Fruit fly (Drosophila melanogaster) whole organism, adult: Measurements from ENCODE around the gene RpS10b.

ENCODE experiments used
- CG11617 ChIP-seq: fragments of 200-800 bp; sonication (Bioruptor generic); optimal IDR thresholded peaks from 2 replicates; lab custom pipeline; 2017; ENCODE audit warnings: mild to moderate bottlenecking, missing biosample characterization, missing genetic modification reagents, missing genetic modification characterization
- CG12768 ChIP-seq: fragments of 200-800 bp; sonication (Bioruptor generic); optimal IDR thresholded peaks from 2 replicates; lab custom pipeline; 2017; ENCODE audit warnings: missing biosample characterization, missing genetic modification characterization, mild to moderate bottlenecking, moderate library complexity, missing genetic modification reagents
- CG14711 ChIP-seq: fragments of 200-800 bp; sonication (Bioruptor generic); optimal IDR thresholded peaks from 2 replicates; lab custom pipeline; 2018; ENCODE audit warnings: missing biosample characterization, mild to moderate bottlenecking, missing genetic modification characterization, moderate library complexity
- CG1620 ChIP-seq: fragments of 200-800 bp; sonication (Bioruptor generic); optimal IDR thresholded peaks from 2 replicates; lab custom pipeline; 2016; ENCODE audit warnings: missing biosample characterization, missing genetic modification characterization
- CG33017 ChIP-seq: fragments of 200-800 bp; sonication (Bioruptor generic); optimal IDR thresholded peaks from 2 replicates; lab custom pipeline; 2018; ENCODE audit warnings: missing biosample characterization, mild to moderate bottlenecking, missing genetic modification characterization, moderate library complexity
- CG5204 ChIP-seq: fragments of 200-800 bp; sonication (Bioruptor generic); optimal IDR thresholded peaks from 2 replicates; lab custom pipeline; 2016; ENCODE audit warnings: missing biosample characterization, missing genetic modification characterization
- CG7045 ChIP-seq: fragments of 200-800 bp; sonication (Bioruptor generic); optimal IDR thresholded peaks from 2 replicates; lab custom pipeline; 2017; ENCODE audit warnings: missing biosample characterization, mild to moderate bottlenecking, missing genetic modification characterization
- CG7101 ChIP-seq: fragments of 200-800 bp; sonication (Bioruptor generic); optimal IDR thresholded peaks from 2 replicates; lab custom pipeline; 2018; ENCODE audit warnings: missing biosample characterization, mild to moderate bottlenecking, missing genetic modification characterization, moderate library complexity
- Clk ChIP-seq: fragments of 200-800 bp; sonication (Bioruptor generic); optimal IDR thresholded peaks from 2 replicates; lab custom pipeline; 2017; ENCODE audit warnings: missing biosample characterization, missing genetic modification characterization
- Crg-1 ChIP-seq: fragments of 200-800 bp; sonication (Bioruptor generic); optimal IDR thresholded peaks from 2 replicates; lab custom pipeline; 2016; ENCODE audit warnings: missing biosample characterization, missing genetic modification characterization
- Hr96 ChIP-seq: fragments of 200-800 bp; sonication (Bioruptor generic); optimal IDR thresholded peaks from 2 replicates; lab custom pipeline; 2016; ENCODE audit warnings: missing biosample characterization, missing genetic modification characterization
- Mnt ChIP-seq: fragments of 200-800 bp; sonication (Bioruptor generic); optimal IDR thresholded peaks from 2 replicates; lab custom pipeline; 2016; ENCODE audit warnings: missing biosample characterization, mild to moderate bottlenecking, missing genetic modification characterization
- bab1 ChIP-seq: fragments of 200-800 bp; sonication (Bioruptor generic); optimal IDR thresholded peaks from 3 replicates; lab custom pipeline; 2019; ENCODE audit warnings: missing biosample characterization, mild to moderate bottlenecking, missing genetic modification characterization, moderate library complexity
- cic ChIP-seq: fragments of 200-800 bp; sonication (Bioruptor generic); optimal IDR thresholded peaks from 2 replicates; lab custom pipeline; 2017; ENCODE audit warnings: missing biosample characterization, mild to moderate bottlenecking, missing genetic modification characterization, moderate library complexity
- cnc ChIP-seq, 2 experiments: fragments of >200 bp; optimal IDR thresholded peaks; 2 replicates each; lab custom pipeline; 2017
- kay ChIP-seq: fragments of 200-800 bp; sonication (Bioruptor generic); peaks from one replicate; lab custom pipeline; 2016; ENCODE audit warnings: missing biosample characterization, missing genetic modification characterization, borderline replicate concordance
- ovo ChIP-seq: fragments of 200-800 bp; sonication (Bioruptor generic); optimal IDR thresholded peaks from 2 replicates; lab custom pipeline; 2016; ENCODE audit warnings: missing biosample characterization, missing genetic modification characterization
- pad ChIP-seq: fragments of 200-800 bp; sonication (Bioruptor generic); optimal IDR thresholded peaks from 3 replicates; lab custom pipeline; 2017; ENCODE audit warnings: missing biosample characterization, missing genetic modification characterization, mild to moderate bottlenecking, moderate library complexity, missing genetic modification reagents
- tj ChIP-seq: fragments of 200-800 bp; sonication (Bioruptor generic); optimal IDR thresholded peaks from 3 replicates; lab custom pipeline; 2017; ENCODE audit warnings: missing biosample characterization, mild to moderate bottlenecking, missing genetic modification characterization, moderate library complexity
- toe ChIP-seq: fragments of 200-800 bp; sonication (Bioruptor generic); optimal IDR thresholded peaks from 2 replicates; lab custom pipeline; 2016; ENCODE audit warnings: missing biosample characterization, missing genetic modification characterization

The RpS10b gene

dm6 chrX:19611226-19611625 is 13.4 kb downstream of the RpS10b start, which contains the start of the genes Shawn and Tyler:
Gene Shawn (plus strand): TSS chrX:19611526.
Gene Tyler (plus strand): TSS chrX:19611526.
- no peak for TF ChIP-seq cic
- no peak for TF ChIP-seq CG5204 (GFP tag; lab: Kevin White, UChicago)
- no peak for TF ChIP-seq CG12768 (GFP tag; lab: Kevin White, UChicago)
- TF ChIP-seq CG14711 (tag; lab: Kevin White, UChicago): no peak
- no peak for TF ChIP-seq cnc (optimal IDR thresholded peaks at IDR 0.05; lab: Kevin White, UChicago)
- TF ChIP-seq bab1 (GFP tag; lab: Kevin White, UChicago): no peak
- no peak for TF ChIP-seq CG11617
- no peak for TF ChIP-seq Clk (GFP tag; lab: Kevin White, UChicago)
- no peak for TF ChIP-seq pad (GFP tag; lab: Kevin White, UChicago)
- no peak for TF ChIP-seq CG7101 (tag; lab: Kevin White, UChicago)
- no peak for TF ChIP-seq CG7045 (GFP tag; lab: Kevin White, UChicago)
- TF ChIP-seq Mnt (GFP tag; lab: Kevin White, UChicago): no peak
- TF ChIP-seq CG1620 (GFP tag; lab: Kevin White, UChicago): no peak
- TF ChIP-seq Hr96 (GFP tag; lab: Kevin White, UChicago): no peak
- TF ChIP-seq kay (GFP tag; lab: Kevin White, UChicago): no peak
- no peak for TF ChIP-seq CG33017 (tag; lab: Kevin White, UChicago)
- TF ChIP-seq toe: no peak

- peak; percentile 39 for TF ChIP-seq pad (GFP tag; lab: Kevin White, UChicago)
- TF ChIP-seq Clk (GFP tag; lab: Kevin White, UChicago): no peak
- TF ChIP-seq CG33017 (tag; lab: Kevin White, UChicago): no peak
- TF ChIP-seq CG12768 (GFP tag; lab: Kevin White, UChicago): no peak
- TF ChIP-seq toe: no peak
- peak; percentile 68 for TF ChIP-seq Mnt (GFP tag; lab: Kevin White, UChicago)
- TF ChIP-seq cic: no peak
- no peak for TF ChIP-seq cnc (optimal IDR thresholded peaks at IDR 0.05; lab: Kevin White, UChicago)
- TF ChIP-seq CG14711 (tag; lab: Kevin White, UChicago): peak; percentile 38
- no peak for TF ChIP-seq Hr96 (GFP tag; lab: Kevin White, UChicago)
- TF ChIP-seq tj (GFP tag; lab: Kevin White, UChicago): peak; percentile 32
- TF ChIP-seq Crg-1: peak; percentile 46
- TF ChIP-seq bab1 (GFP tag; lab: Kevin White, UChicago): peak; percentile 82
- TF ChIP-seq CG1620 (GFP tag; lab: Kevin White, UChicago): no peak
- TF ChIP-seq CG7045 (GFP tag; lab: Kevin White, UChicago): no peak
- TF ChIP-seq CG5204 (GFP tag; lab: Kevin White, UChicago): no peak
- peak; percentile 81 for TF ChIP-seq CG7101 (tag; lab: Kevin White, UChicago)
- TF ChIP-seq CG11617: peak; percentile 71
- TF ChIP-seq kay (GFP tag; lab: Kevin White, UChicago): no peak
- no peak for TF ChIP-seq ovo
Measured at dm6 chrX:19613473-19613872, 15.6 kb downstream of the RpS10b start.

- TF ChIP-seq ovo: no peak
- TF ChIP-seq Crg-1: no peak
- peak; percentile 1 for TF ChIP-seq CG11617
- no peak for TF ChIP-seq CG12768 (GFP tag; lab: Kevin White, UChicago)
- TF ChIP-seq Hr96 (GFP tag; lab: Kevin White, UChicago): no peak
- peak; percentile 97 for TF ChIP-seq Mnt (GFP tag; lab: Kevin White, UChicago)
- peak; percentile 73 to 89 for TF ChIP-seq cnc (optimal IDR thresholded peaks at IDR 0.05; lab: Kevin White, UChicago)
- no peak for TF ChIP-seq CG5204 (GFP tag; lab: Kevin White, UChicago)
- TF ChIP-seq cic: no peak
- TF ChIP-seq CG14711 (tag; lab: Kevin White, UChicago): no peak
- TF ChIP-seq pad (GFP tag; lab: Kevin White, UChicago): no peak
- no peak for TF ChIP-seq kay (GFP tag; lab: Kevin White, UChicago)
- TF ChIP-seq Clk (GFP tag; lab: Kevin White, UChicago): no peak
- no peak for TF ChIP-seq CG33017 (tag; lab: Kevin White, UChicago)
- no peak for TF ChIP-seq toe
- no peak for TF ChIP-seq CG7045 (GFP tag; lab: Kevin White, UChicago)
- no peak for TF ChIP-seq CG1620 (GFP tag; lab: Kevin White, UChicago)
- TF ChIP-seq CG7101 (tag; lab: Kevin White, UChicago): no peak
- TF ChIP-seq tj (GFP tag; lab: Kevin White, UChicago): no peak
- TF ChIP-seq bab1 (GFP tag; lab: Kevin White, UChicago): peak; percentile 65
Measured at dm6 chrX:19615990-19616663, 18.3 kb downstream of the RpS10b start, which contains the start of gene CG14210. Gene CG14210 (plus strand): TSS chrX:19616196.

dm6 chrX:19618183-19618740 is 20.4 kb downstream of the RpS10b start, which contains the start of the genes Pstk and Tim9b:
Gene Pstk (minus strand): TSS chrX:19618537.
Gene Tim9b (minus strand): TSS chrX:19618537.
- TF ChIP-seq cnc (optimal IDR thresholded peaks at IDR 0.05; lab: Kevin White, UChicago) (no peak), Clk (GFP tag; lab: Kevin White, UChicago) (no peak), CG5204 (GFP tag; lab: Kevin White, UChicago) (no peak), bab1 (GFP tag; lab: Kevin White, UChicago) (peak; percentile 15), CG7045 (GFP tag; lab: Kevin White, UChicago) (no peak)

dm6 chrX:19621145-19621544 is 23.3 kb downstream of the RpS10b start, which contains the start of gene CG14221:
Gene CG14221 (minus strand): TSS chrX:19621245.
- TF ChIP-seq toe (no peak), tj (GFP tag; lab: Kevin White, UChicago) (no peak), ovo (no peak), Clk (GFP tag; lab: Kevin White, UChicago) (no peak), CG33017 (tag; lab: Kevin White, UChicago) (no peak), Mnt (GFP tag; lab: Kevin White, UChicago) (no peak), CG14711 (tag; lab: Kevin White, UChicago) (no peak), CG5204 (GFP tag; lab: Kevin White, UChicago) (no peak), pad (GFP tag; lab: Kevin White, UChicago) (no peak), CG7101 (tag; lab: Kevin White, UChicago) (no peak), Crg-1 (no peak), CG11617 (no peak), cic (no peak), CG7045 (GFP tag; lab: Kevin White, UChicago) (no peak), CG12768 (GFP tag; lab: Kevin White, UChicago) (no peak), cnc (optimal IDR thresholded peaks at IDR 0.05; lab: Kevin White, UChicago) (no peak), Hr96 (GFP tag; lab: Kevin White, UChicago) (no peak)
